Worm (Caenorhabditis elegans) whole organism, young adult: Measurements from ENCODE around the gene K11H12.9.

Experiments
- Y67H2A.10 ChIP-seq: fragments of 200-800 bp; sonication (Bioruptor generic); conservative IDR thresholded peaks from 2 replicates; pipeline ENCODE4 v1.3.6; 2022; ENCODE audit warnings: missing genetic modification reagents, missing genetic modification characterization, missing compliant biosample characterization
- rec-8 ChIP-seq, 2 experiments: sonication (generic microtip); optimal IDR thresholded peaks; 2 replicates each; lab custom pipeline; 2016; ENCODE audit warnings: mild to moderate bottlenecking in 2 of 2, missing genetic modification characterization in 2 of 2, missing genetic modification reagents in 2 of 2, missing genotype in 2 of 2, missing biosample characterization in 1 of 2, missing compliant biosample characterization in 1 of 2, moderate library complexity in 1 of 2
- repo-1 ChIP-seq: sonication (generic microtip); optimal IDR thresholded peaks from 2 replicates; lab custom pipeline; 2017; ENCODE audit warnings: mild to moderate bottlenecking, missing genetic modification characterization, missing compliant biosample characterization
- sea-2 ChIP-seq: fragments of 200-800 bp; sonication (Bioruptor generic); IDR thresholded peaks from 2 replicates; pipeline ENCODE4 v1.3.6; 2022; ENCODE audit warnings: missing genetic modification characterization, missing compliant biosample characterization
- snpc-1.1 ChIP-seq: sonication (generic microtip); optimal IDR thresholded peaks from 2 replicates; lab custom pipeline; 2017; ENCODE audit warnings: missing genetic modification characterization, mild to moderate bottlenecking, missing compliant biosample characterization, antibody characterized with exemption, moderate library complexity, missing genotype, missing genetic modification reagents; ENCODE audit not compliant: insufficient read depth

- TF ChIP-seq rec-8 (tag; optimal IDR thresholded peaks at IDR 0.05; lab: Kevin White, UChicago) (no peak), Y67H2A.10 (GFP tag; lab: Robert Waterston, UW) (no peak), snpc-1.1 (tag; lab: Kevin White, UChicago) (no peak), repo-1 (tag; lab: Kevin White, UChicago) (no peak), sea-2 (GFP tag; lab: Robert Waterston, UW) (no peak)
These were observed 21.0 kb downstream of the K11H12.9 start, which contains the start of gene K11H12.11 for ce11 chrIV:670455-670854.
